Fruit fly (Drosophila melanogaster): ENCODE data around the gene CG45075.

The CG45075 gene

DNA sequence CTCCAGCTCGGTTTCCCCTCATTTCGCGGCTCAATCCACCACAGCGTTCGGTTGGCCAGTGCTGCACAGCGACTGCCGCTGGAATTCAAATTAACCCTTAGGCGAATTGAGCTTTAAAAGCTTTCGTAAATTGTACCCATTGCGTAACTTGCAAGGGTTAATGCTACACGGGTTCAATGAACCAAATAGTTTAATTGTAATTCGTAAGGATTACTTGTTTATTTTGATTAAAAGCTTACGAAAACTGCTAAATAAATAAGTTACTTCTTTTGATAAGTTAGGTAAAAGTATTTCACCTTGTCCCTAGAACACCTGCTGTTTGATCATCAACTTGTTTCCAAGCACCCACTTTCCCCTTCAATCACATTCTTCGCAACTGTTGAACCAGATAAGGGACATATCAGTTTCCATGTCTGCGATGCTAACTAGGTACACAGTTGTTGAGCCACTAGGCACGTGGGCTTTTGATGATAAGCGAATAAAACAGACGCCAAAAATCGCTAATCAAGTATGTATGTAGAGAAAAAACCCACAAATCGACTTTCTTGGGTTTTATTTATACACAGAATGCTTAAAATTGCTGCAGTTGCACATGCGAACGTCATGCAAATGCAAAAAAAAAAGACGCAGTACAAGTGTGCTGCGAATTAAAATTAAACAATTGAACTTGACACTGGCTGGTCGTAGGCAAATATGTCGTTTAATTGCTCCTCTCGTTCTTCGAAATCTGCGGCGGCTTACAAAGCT lies 45.1 kb upstream of the CG45075 start, which contains the start of gene Pfas (continued):
- no peak for TF ChIP-seq CG16779 (tag; optimal IDR thresholded peaks at IDR 0.05)
- TF ChIP-seq esn (GFP tag; optimal IDR thresholded peaks at IDR 0.05), result peak; percentile 76
- TF ChIP-seq Sox14 (GFP tag; optimal IDR thresholded peaks at IDR 0.05), result peak; percentile 65
- peak; percentile 59 for TF ChIP-seq CG3032 (tag; optimal IDR thresholded peaks at IDR 0.05)
- peak; percentile 52 for TF ChIP-seq cyc (GFP tag; optimal IDR thresholded peaks at IDR 0.05)
- no peak for TF ChIP-seq Smox (GFP tag; optimal IDR thresholded peaks at IDR 0.05)
- TF ChIP-seq topi (GFP tag; optimal IDR thresholded peaks at IDR 0.05), result peak; percentile 67
- TF ChIP-seq acj6 (GFP tag; optimal IDR thresholded peaks at IDR 0.05), result peak; percentile 64
- no peak for TF ChIP-seq Ets21C (GFP tag; optimal IDR thresholded peaks at IDR 0.05)
- TF ChIP-seq salr (GFP tag; optimal IDR thresholded peaks at IDR 0.05), result no peak
- TF ChIP-seq Eip93F (GFP tag; optimal IDR thresholded peaks at IDR 0.05), result no peak
- TF ChIP-seq Sox102F (GFP tag; optimal IDR thresholded peaks at IDR 0.05), result peak; percentile 71
- peak; percentile 98 for TF ChIP-seq vri (GFP tag; optimal IDR thresholded peaks at IDR 0.05)
- peak; percentile 25 for TF ChIP-seq achi (GFP tag; optimal IDR thresholded peaks at IDR 0.05)
- peak; percentile 40 for TF ChIP-seq fkh (GFP tag; optimal IDR thresholded peaks at IDR 0.05)
- TF ChIP-seq CG31627 (GFP tag; optimal IDR thresholded peaks at IDR 0.05), result peak; percentile 63
- TF ChIP-seq CG34406 (GFP tag; optimal IDR thresholded peaks at IDR 0.05), result peak; percentile 25
- peak; percentile 51 for TF ChIP-seq net (GFP tag; optimal IDR thresholded peaks at IDR 0.05)
- peak; percentile 52; the same call in 2 of the 3 replicates for TF ChIP-seq CG6163 (GFP tag; IDR thresholded peaks at IDR 0.05)

dm6 chr2L:6046865-6047264 lies 44.3 kb upstream of the CG45075 start:
- TF ChIP-seq cyc (GFP tag; optimal IDR thresholded peaks at IDR 0.05) (no peak), spab (GFP tag; optimal IDR thresholded peaks at IDR 0.05) (no peak), CG16779 (tag; optimal IDR thresholded peaks at IDR 0.05) (no peak), vri (GFP tag; optimal IDR thresholded peaks at IDR 0.05) (no peak), svp (GFP tag) (no peak), Eip78C (GFP tag) (no peak), fkh (GFP tag; optimal IDR thresholded peaks at IDR 0.05) (no peak), CG8319 (GFP tag; optimal IDR thresholded peaks at IDR 0.05) (no peak), Gug (GFP tag; IDR thresholded peaks at IDR 0.05) (no peak), fd85E (GFP tag; optimal IDR thresholded peaks at IDR 0.05) (no peak), CG10669 (GFP tag; optimal IDR thresholded peaks at IDR 0.05) (no peak), Sox102F (GFP tag; optimal IDR thresholded peaks at IDR 0.05) (no peak), CG6854 (GFP tag; optimal IDR thresholded peaks at IDR 0.05) (no peak)

dm6 chr2L:6047528-6048160 lies 43.6 kb upstream of the CG45075 start, which contains the start of gene IPIP:
IPIP (plus strand) TSS chr2L:6048002.
- TF ChIP-seq CG10631 (GFP tag; optimal IDR thresholded peaks at IDR 0.05), result no peak
- TF ChIP-seq Ets21C (GFP tag; optimal IDR thresholded peaks at IDR 0.05), result no peak
- peak; percentile 97 for TF ChIP-seq svp (GFP tag)
- TF ChIP-seq Sox14 (GFP tag; optimal IDR thresholded peaks at IDR 0.05), result peak; percentile 29
- TF ChIP-seq vri (GFP tag; optimal IDR thresholded peaks at IDR 0.05), result peak; percentile 64
- no peak for TF ChIP-seq fkh (GFP tag; optimal IDR thresholded peaks at IDR 0.05)
- TF ChIP-seq Hr4 (GFP tag; optimal IDR thresholded peaks at IDR 0.05), result peak; percentile 12
- TF ChIP-seq fd59A (GFP tag; optimal IDR thresholded peaks at IDR 0.05), result no peak
- no peak for TF ChIP-seq CG6276 (GFP tag; optimal IDR thresholded peaks at IDR 0.05)
- peak; percentile 19 for TF ChIP-seq CG32006 (GFP tag; optimal IDR thresholded peaks at IDR 0.05)
- TF ChIP-seq ss (GFP tag; optimal IDR thresholded peaks at IDR 0.05), result peak in 1 of 2 experiments; percentile 15
- TF ChIP-seq topi (GFP tag; optimal IDR thresholded peaks at IDR 0.05), result peak; percentile 29
- peak; percentile 58; the same call in 2 of the 3 replicates for TF ChIP-seq CG6163 (GFP tag; IDR thresholded peaks at IDR 0.05)
- TF ChIP-seq Hr39 (GFP tag; optimal IDR thresholded peaks at IDR 0.05), result peak; percentile 30
- no peak for TF ChIP-seq Gug (GFP tag; IDR thresholded peaks at IDR 0.05)
- TF ChIP-seq net (GFP tag; optimal IDR thresholded peaks at IDR 0.05), result peak; percentile 46
- peak in 1 of 2 experiments; percentile 8 for TF ChIP-seq salr (GFP tag; optimal IDR thresholded peaks at IDR 0.05)
- TF ChIP-seq cyc (GFP tag; optimal IDR thresholded peaks at IDR 0.05), result peak; percentile 25
- TF ChIP-seq CG31627 (GFP tag; optimal IDR thresholded peaks at IDR 0.05), result peak; percentile 32
- TF ChIP-seq spab (GFP tag; optimal IDR thresholded peaks at IDR 0.05), result no peak
- TF ChIP-seq acj6 (GFP tag; optimal IDR thresholded peaks at IDR 0.05), result no peak
- TF ChIP-seq CG8632 (GFP tag; optimal IDR thresholded peaks at IDR 0.05), result no peak
- TF ChIP-seq CG10669 (GFP tag; optimal IDR thresholded peaks at IDR 0.05), result no peak
- peak; percentile 7 for TF ChIP-seq Met (GFP tag; optimal IDR thresholded peaks at IDR 0.05)
- no peak for TF ChIP-seq Eip93F (GFP tag; optimal IDR thresholded peaks at IDR 0.05)
- TF ChIP-seq CG6808 (GFP tag; optimal IDR thresholded peaks at IDR 0.05), result no peak
- peak; percentile 11 for TF ChIP-seq CG6792 (GFP tag; optimal IDR thresholded peaks at IDR 0.05)
- TF ChIP-seq OdsH (GFP tag; optimal IDR thresholded peaks at IDR 0.05), result no peak
- TF ChIP-seq CG7368 (GFP tag; optimal IDR thresholded peaks at IDR 0.05), result no peak
- TF ChIP-seq Sox15 (GFP tag; optimal IDR thresholded peaks at IDR 0.05), result no peak
- peak; percentile 26 for TF ChIP-seq esn (GFP tag; optimal IDR thresholded peaks at IDR 0.05)
- TF ChIP-seq CG3032 (tag; optimal IDR thresholded peaks at IDR 0.05), result peak; percentile 15
- no peak for TF ChIP-seq CG6854 (GFP tag; optimal IDR thresholded peaks at IDR 0.05)
- no peak for TF ChIP-seq pdm3 (GFP tag; optimal IDR thresholded peaks at IDR 0.05)

Measured in whole organism, prepupa.